Worm (Caenorhabditis elegans): Measurements from ENCODE around the gene twk-9.

- no peak for TF ChIP-seq ces-1 (GFP tag; optimal IDR thresholded peaks at IDR 0.05)
- TF ChIP-seq set-16 (GFP tag; IDR thresholded peaks at IDR 0.05): no peak
- no peak for TF ChIP-seq egl-27 (tag; optimal IDR thresholded peaks at IDR 0.05)
These were observed 4.9 kb downstream of the twk-9 start for ce11 chrIV:9697869-9698268.

Measured in whole organism, L4 larva.